Worm (Caenorhabditis elegans) whole organism, L3 larva: Measurements from ENCODE around the gene acs-1.

Experiments used
- R02D3.7 ChIP-seq: fragments of 150-350 bp; optimal IDR thresholded peaks from 2 replicates; lab custom pipeline; 2014; ENCODE audit warnings: missing biosample characterization, missing genetic modification characterization
- ZK546.5 ChIP-seq: sonication (generic microtip); optimal IDR thresholded peaks from 2 replicates; lab custom pipeline; 2017; ENCODE audit warnings: missing biosample characterization, missing genetic modification characterization
- aly-2 ChIP-seq: fragments of 150-350 bp; optimal IDR thresholded peaks from 2 replicates; lab custom pipeline; 2014; ENCODE audit warnings: missing biosample characterization, missing genetic modification characterization
- ama-1 ChIP-seq: fragments of 150-350 bp; optimal IDR thresholded peaks from 2 replicates; lab custom pipeline; 2018
- ceh-82 ChIP-seq: fragments of 150-350 bp; optimal IDR thresholded peaks from 2 replicates; lab custom pipeline; 2014; ENCODE audit warnings: missing biosample characterization, missing genetic modification characterization
- ceh-9 ChIP-seq: sonication (generic microtip); optimal IDR thresholded peaks from 2 replicates; lab custom pipeline; 2018; ENCODE audit warnings: missing biosample characterization, missing genetic modification characterization
- daf-12 ChIP-seq: fragments of 150-350 bp; optimal IDR thresholded peaks from 2 replicates; lab custom pipeline; 2014; ENCODE audit warnings: missing biosample characterization, missing genetic modification reagents, missing genetic modification characterization
- egl-27 ChIP-seq: sonication (generic microtip); optimal IDR thresholded peaks from 4 replicates; lab custom pipeline; 2017; ENCODE audit warnings: missing biosample characterization, missing genetic modification reagents, missing genetic modification characterization
- egl-5 ChIP-seq: fragments of 150-350 bp; optimal IDR thresholded peaks from 2 replicates; lab custom pipeline; 2017; ENCODE audit warnings: missing biosample characterization, missing genetic modification reagents, missing genetic modification characterization, inconsistent platforms
- elt-2 ChIP-seq: sonication (generic microtip); optimal IDR thresholded peaks from 2 replicates; lab custom pipeline; 2016; ENCODE audit warnings: missing genetic modification reagents, mild to moderate bottlenecking, missing genetic modification characterization, missing compliant biosample characterization
- fkh-2 ChIP-seq: fragments of 150-350 bp; optimal IDR thresholded peaks from 2 replicates; lab custom pipeline; 2014; ENCODE audit warnings: missing biosample characterization, missing genetic modification reagents, missing genetic modification characterization
- hmg-11 ChIP-seq: sonication (generic microtip); optimal IDR thresholded peaks from 2 replicates; lab custom pipeline; 2016; ENCODE audit warnings: missing genetic modification characterization, missing compliant biosample characterization
- jun-1 ChIP-seq: fragments of 150-350 bp; optimal IDR thresholded peaks from 2 replicates; lab custom pipeline; 2014; ENCODE audit warnings: missing biosample characterization, missing genetic modification reagents, missing genetic modification characterization
- lin-39 ChIP-seq: fragments of 150-350 bp; optimal IDR thresholded peaks from 2 replicates; lab custom pipeline; 2018; ENCODE audit warnings: missing biosample characterization, missing genetic modification reagents, missing genetic modification characterization
- lsy-12 ChIP-seq: sonication (generic microtip); optimal IDR thresholded peaks from 2 replicates; lab custom pipeline; 2016; ENCODE audit warnings: mild to moderate bottlenecking, missing genetic modification characterization, missing compliant biosample characterization
- mdl-1 ChIP-seq: fragments of 150-350 bp; optimal IDR thresholded peaks from 2 replicates; lab custom pipeline; 2014; ENCODE audit warnings: missing biosample characterization, missing genetic modification characterization
- mml-1 ChIP-seq: fragments of 150-350 bp; sonication (generic microtip); optimal IDR thresholded peaks from 3 replicates; lab custom pipeline; 2014; ENCODE audit warnings: missing biosample characterization, missing genetic modification characterization
- nhr-11 ChIP-seq: fragments of 150-350 bp; optimal IDR thresholded peaks from 2 replicates; lab custom pipeline; 2014; ENCODE audit warnings: missing biosample characterization, missing genetic modification characterization
- nhr-12 ChIP-seq: fragments of 150-350 bp; optimal IDR thresholded peaks from 2 replicates; lab custom pipeline; 2014; ENCODE audit warnings: missing biosample characterization, missing genetic modification characterization
- nhr-23 ChIP-seq: fragments of 150-350 bp; optimal IDR thresholded peaks from 2 replicates; lab custom pipeline; 2014; ENCODE audit warnings: missing biosample characterization, missing genetic modification reagents, missing genetic modification characterization
- nhr-28 ChIP-seq: fragments of 150-350 bp; optimal IDR thresholded peaks from 2 replicates; lab custom pipeline; 2014; ENCODE audit warnings: missing biosample characterization, missing genetic modification characterization
- nhr-76 ChIP-seq: fragments of 150-350 bp; sonication (generic microtip); optimal IDR thresholded peaks from 5 replicates; lab custom pipeline; 2014; ENCODE audit warnings: missing biosample characterization, missing genetic modification characterization
- nhr-77 ChIP-seq: fragments of 150-350 bp; optimal IDR thresholded peaks from 2 replicates; lab custom pipeline; 2014; ENCODE audit warnings: missing biosample characterization, missing genetic modification characterization
- pha-4 ChIP-seq: fragments of 150-350 bp; optimal IDR thresholded peaks from 2 replicates; lab custom pipeline; 2014; ENCODE audit warnings: missing biosample characterization, missing genetic modification reagents, missing genetic modification characterization
- pqm-1 ChIP-seq: fragments of 150-350 bp; optimal IDR thresholded peaks from 2 replicates; lab custom pipeline; 2017; ENCODE audit warnings: missing biosample characterization, missing genetic modification characterization, inconsistent platforms
- skn-1 ChIP-seq: fragments of 150-350 bp; optimal IDR thresholded peaks from 2 replicates; lab custom pipeline; 2014; ENCODE audit warnings: missing biosample characterization, missing genetic modification characterization
- snpc-4 ChIP-seq: fragments of 150-350 bp; optimal IDR thresholded peaks from 2 replicates; lab custom pipeline; 2014; ENCODE audit warnings: missing biosample characterization, missing genetic modification characterization
- tbx-2 ChIP-seq: sonication (generic microtip); optimal IDR thresholded peaks from 2 replicates; lab custom pipeline; 2016; ENCODE audit warnings: mild to moderate bottlenecking, missing genetic modification characterization, missing compliant biosample characterization
- unc-39 ChIP-seq: sonication (generic microtip); optimal IDR thresholded peaks from 4 replicates; lab custom pipeline; 2017; ENCODE audit warnings: missing biosample characterization, missing genetic modification characterization
- unc-62 ChIP-seq: fragments of 150-350 bp; sonication (generic microtip); optimal IDR thresholded peaks from 4 replicates; lab custom pipeline; 2014; ENCODE audit warnings: missing biosample characterization, missing genetic modification reagents, missing genetic modification characterization
- ztf-4 ChIP-seq: fragments of 150-350 bp; optimal IDR thresholded peaks from 2 replicates; lab custom pipeline; 2014; ENCODE audit warnings: missing biosample characterization, missing genetic modification characterization

Gene acs-1

ce11 chrV:6559105-6559504 is 34.3 kb downstream of the acs-1 start, which contains the start of gene spp-26:
Gene spp-26, minus strand, starts transcription at chrV:6559205.
- TF ChIP-seq ceh-82 (no peak), unc-39 (tag; lab: Kevin White, UChicago) (no peak), nhr-77 (tag; lab: Kevin White, UChicago) (no peak), daf-12 (no peak), ZK546.5 (no peak), lsy-12 (tag; lab: Kevin White, UChicago) (no peak), unc-62 (GFP tag; lab: Kevin White, UChicago) (no peak), nhr-28 (tag; lab: Kevin White, UChicago) (no peak), ceh-9 (tag; lab: Kevin White, UChicago) (no peak), nhr-23 (no peak)
- TF ChIP-seq, all 47 proteins: peak for 0

DNA sequence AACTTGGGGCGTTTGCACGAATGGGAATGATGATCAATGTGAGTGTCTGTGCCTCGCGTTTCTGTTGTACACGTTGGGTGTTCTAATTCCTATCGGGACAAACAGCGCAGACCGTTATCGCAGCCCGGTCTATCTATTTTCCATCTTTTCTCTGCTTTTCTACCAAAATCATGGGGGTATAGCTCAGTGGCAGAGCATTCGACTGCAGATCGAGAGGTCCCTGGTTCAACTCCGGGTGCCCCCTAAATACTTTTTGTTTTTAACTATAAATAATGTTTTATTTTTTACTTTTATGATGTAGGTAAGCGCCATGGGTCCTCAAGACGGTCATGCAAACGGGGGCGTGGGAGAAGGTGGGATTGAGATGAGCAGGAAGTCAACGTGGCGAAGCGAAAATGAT is 34.8 kb downstream of the acs-1 start:
- TF ChIP-seq lsy-12 (tag; lab: Kevin White, UChicago) (peak; percentile 21), pqm-1 (tag; lab: Kevin White, UChicago) (no peak), skn-1 (tag; lab: Kevin White, UChicago) (no peak), elt-2 (tag; lab: Kevin White, UChicago) (peak; percentile 45), egl-27 (tag; lab: Kevin White, UChicago) (no peak), pha-4 (tag; lab: Kevin White, UChicago) (no peak)

- no peak for TF ChIP-seq ztf-4 (tag; lab: Kevin White, UChicago)
Observed at ce11 chrV:6561592-6561991, 36.8 kb downstream of the acs-1 start, which contains the start of gene spp-19. Gene spp-19, minus strand, starts transcription at chrV:6561692.

DNA sequence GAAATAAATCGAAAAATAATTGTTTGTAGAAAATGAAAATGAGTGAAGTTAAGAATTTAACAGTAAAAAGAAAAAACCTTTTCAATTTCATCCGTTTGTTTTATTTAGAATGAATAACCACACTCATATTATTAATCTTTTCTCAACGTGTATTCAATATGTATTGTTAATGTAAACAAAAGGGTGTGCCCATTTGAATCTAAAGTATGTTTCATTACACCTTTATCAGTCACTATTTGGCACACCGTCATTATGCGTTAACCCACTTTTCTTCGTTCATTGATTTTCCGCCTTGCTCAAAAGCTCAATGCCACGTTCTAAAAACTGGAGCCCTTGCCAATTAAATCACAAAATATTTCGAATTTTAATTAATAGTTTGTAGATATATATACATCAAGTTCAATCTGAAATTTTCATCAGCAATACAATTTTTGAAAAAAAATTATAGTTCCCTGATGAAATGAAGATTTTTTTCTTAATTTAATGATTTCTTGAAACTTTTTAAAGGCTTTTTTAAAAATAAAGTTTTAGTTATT is 41.1 kb downstream of the acs-1 start, which contains the start of gene K04A8.1:
K04A8.1 (plus strand) TSS at position 486 of the 536 bp plus-strand sequence.
- no peak for TF ChIP-seq unc-39 (tag; lab: Kevin White, UChicago)
- peak; percentile 49 for TF ChIP-seq pqm-1 (tag; lab: Kevin White, UChicago)
- no peak for TF ChIP-seq hmg-11 (tag; lab: Kevin White, UChicago)
- TF ChIP-seq nhr-12, result no peak
- TF ChIP-seq nhr-76 (tag; lab: Kevin White, UChicago), result no peak
- TF ChIP-seq jun-1 (tag; lab: Kevin White, UChicago), result no peak
- no peak for TF ChIP-seq nhr-11 (tag; lab: Kevin White, UChicago)
- no peak for TF ChIP-seq snpc-4 (tag; lab: Kevin White, UChicago)
- TF ChIP-seq elt-2 (tag; lab: Kevin White, UChicago), result peak; percentile 39
- TF ChIP-seq ceh-82, result no peak
- TF ChIP-seq lsy-12 (tag; lab: Kevin White, UChicago), result no peak
- TF ChIP-seq fkh-2, result no peak
- TF ChIP-seq R02D3.7, result no peak
- no peak for TF ChIP-seq egl-5 (tag; lab: Kevin White, UChicago)
- TF ChIP-seq lin-39 (tag; lab: Kevin White, UChicago), result no peak
- TF ChIP-seq ama-1 (lab: Kevin White, UChicago), result no peak
- peak; percentile 79 for TF ChIP-seq pha-4 (tag; lab: Kevin White, UChicago)
- no peak for TF ChIP-seq nhr-28 (tag; lab: Kevin White, UChicago)

DNA sequence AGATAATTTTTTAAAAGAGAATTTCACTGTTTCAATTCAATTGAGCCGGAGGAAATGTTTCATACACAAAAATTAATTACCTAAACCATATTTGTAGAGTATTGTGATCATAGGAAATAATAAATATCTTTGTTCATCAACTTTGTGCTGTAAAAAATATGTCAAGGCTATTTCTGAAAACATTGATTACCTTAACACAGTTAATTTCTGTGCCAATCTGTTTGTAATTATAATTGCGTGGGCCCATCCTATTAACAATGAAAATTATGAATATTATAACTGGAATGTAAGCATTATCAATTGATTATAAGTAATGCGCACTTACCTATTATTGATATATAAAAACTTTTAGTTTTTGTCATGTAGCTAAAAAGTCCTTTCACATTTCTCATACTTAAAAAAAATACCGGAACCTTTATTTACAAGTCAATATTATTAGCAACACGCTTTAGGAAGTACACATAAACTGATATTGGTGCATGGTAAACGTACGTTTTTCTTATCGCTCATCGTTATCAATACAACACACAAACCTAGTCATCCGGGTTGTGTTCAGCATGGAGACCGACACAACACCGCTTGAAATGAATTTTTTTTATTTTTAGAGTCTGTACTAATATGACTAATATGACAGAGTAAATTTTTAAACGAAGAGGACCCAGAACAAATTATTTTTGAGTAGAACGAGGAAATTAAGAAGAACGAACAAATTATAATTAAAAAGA is 50.8 kb downstream of the acs-1 start, which contains the start of gene fut-2:
fut-2 (minus strand) TSS at position 485 of the 725 bp plus-strand sequence.
- TF ChIP-seq tbx-2 (tag; lab: Kevin White, UChicago), result no peak
- peak; percentile 92 for TF ChIP-seq elt-2 (tag; lab: Kevin White, UChicago)
- peak; percentile 45 for TF ChIP-seq jun-1 (tag; lab: Kevin White, UChicago)
- peak; percentile 74 for TF ChIP-seq pqm-1 (tag; lab: Kevin White, UChicago)
- peak; percentile 56 for TF ChIP-seq pha-4 (tag; lab: Kevin White, UChicago)

ce11 chrV:6576567-6576966 is 51.8 kb downstream of the acs-1 start, which contains the start of gene EGAP9.4:
Gene EGAP9.4, plus strand, starts transcription at chrV:6576867.
- TF ChIP-seq fkh-2, result no peak
- TF ChIP-seq elt-2 (tag; lab: Kevin White, UChicago), result no peak
- TF ChIP-seq mml-1, result no peak
- no peak for TF ChIP-seq nhr-11 (tag; lab: Kevin White, UChicago)
- no peak for TF ChIP-seq ZK546.5
- TF ChIP-seq pqm-1 (tag; lab: Kevin White, UChicago), result no peak
- TF ChIP-seq skn-1 (tag; lab: Kevin White, UChicago), result no peak
- TF ChIP-seq nhr-28 (tag; lab: Kevin White, UChicago), result no peak
- no peak for TF ChIP-seq mdl-1 (tag; lab: Kevin White, UChicago)
- no peak for TF ChIP-seq aly-2 (tag; lab: Kevin White, UChicago)
